Fruit fly (Drosophila melanogaster) whole organism, embryonic: ENCODE results near the gene CG3748.

Experiments
- Ada2b ChIP-seq: fragments of 200-800 bp; sonication (Bioruptor generic); IDR thresholded peaks from 2 replicates; pipeline ENCODE4 v1.3.6; 2022; ENCODE audit warnings: missing biosample characterization, missing genetic modification characterization
- C15 ChIP-seq: fragments of 200-800 bp; sonication (Bioruptor generic); IDR thresholded peaks from 3 replicates; pipeline ENCODE4 v1.3.6; 2022; ENCODE audit warnings: missing biosample characterization, missing genetic modification characterization
- CG13424 ChIP-seq: fragments of 200-800 bp; sonication (Bioruptor generic); optimal IDR thresholded peaks from 2 replicates; lab custom pipeline; 2019; ENCODE audit warnings: missing biosample characterization, mild to moderate bottlenecking, missing genetic modification characterization, moderate library complexity
- CG14965 ChIP-seq: fragments of 200-800 bp; sonication (Bioruptor generic); optimal IDR thresholded peaks from 2 replicates; lab custom pipeline; 2016; ENCODE audit warnings: missing biosample characterization, missing genetic modification characterization, borderline replicate concordance
- CG17612 ChIP-seq: fragments of 200-800 bp; sonication (Bioruptor generic); IDR thresholded peaks from 2 replicates; pipeline ENCODE4 v1.3.6; 2022; ENCODE audit warnings: missing biosample characterization, missing genetic modification characterization
- CG18619 ChIP-seq: fragments of 200-800 bp; sonication (Bioruptor generic); optimal IDR thresholded peaks from 3 replicates; lab custom pipeline; 2017; ENCODE audit warnings: missing biosample characterization, mild to moderate bottlenecking, missing genetic modification characterization
- CG2202 ChIP-seq: fragments of 200-800 bp; sonication (Bioruptor generic); optimal IDR thresholded peaks from 2 replicates; lab custom pipeline; 2018; ENCODE audit warnings: missing biosample characterization, mild to moderate bottlenecking, missing genetic modification characterization
- CG2678 ChIP-seq: fragments of 200-800 bp; sonication (Bioruptor generic); optimal IDR thresholded peaks from 3 replicates; lab custom pipeline; 2019; ENCODE audit warnings: missing biosample characterization, mild to moderate bottlenecking, missing genetic modification characterization, moderate library complexity
- CG2875 ChIP-seq: fragments of 200-800 bp; sonication (Bioruptor generic); optimal IDR thresholded peaks from 2 replicates; lab custom pipeline; 2017; ENCODE audit warnings: missing biosample characterization, mild to moderate bottlenecking, missing genetic modification characterization, missing genetic modification reagents
- CG32767 ChIP-seq: fragments of 200-800 bp; sonication (Bioruptor generic); IDR thresholded peaks from 2 replicates; pipeline ENCODE4 v1.3.6; 2022; ENCODE audit warnings: missing biosample characterization, missing genetic modification characterization
- CG42726 ChIP-seq: fragments of 200-800 bp; sonication (Bioruptor generic); IDR thresholded peaks from 2 replicates; pipeline ENCODE4 v1.3.6; 2022; ENCODE audit warnings: missing biosample characterization, missing genetic modification characterization; ENCODE audit not compliant: partially characterized antibody
- CG4404 ChIP-seq: fragments of 200-800 bp; sonication (Bioruptor generic); IDR thresholded peaks from 2 replicates; pipeline ENCODE4 v1.3.6; 2022; ENCODE audit warnings: missing biosample characterization, missing genetic modification characterization
- CG4820 ChIP-seq: fragments of 200-800 bp; sonication (Bioruptor generic); optimal IDR thresholded peaks from 3 replicates; lab custom pipeline; 2016; ENCODE audit warnings: missing biosample characterization, missing genetic modification characterization
- CG9727 ChIP-seq: fragments of 200-800 bp; sonication (Bioruptor generic); optimal IDR thresholded peaks from 3 replicates; lab custom pipeline; 2017; ENCODE audit warnings: missing biosample characterization, mild to moderate bottlenecking, missing genetic modification characterization
- CG9876 ChIP-seq: fragments of 200-800 bp; sonication (Bioruptor generic); optimal IDR thresholded peaks from 2 replicates; lab custom pipeline; 2016; ENCODE audit warnings: missing biosample characterization, missing genetic modification characterization
- CTCF ChIP-seq: fragments of 200-800 bp; sonication (Bioruptor generic); optimal IDR thresholded peaks from 2 replicates; lab custom pipeline; 2017; ENCODE audit warnings: missing biosample characterization, mild to moderate bottlenecking, missing genetic modification characterization, moderate library complexity
- Chrac-16 ChIP-seq: fragments of 200-800 bp; sonication (Bioruptor generic); optimal IDR thresholded peaks from 3 replicates; lab custom pipeline; 2016; ENCODE audit warnings: missing biosample characterization, missing genetic modification characterization
- Dip2 ChIP-seq: fragments of 200-800 bp; sonication (Bioruptor generic); IDR thresholded peaks from 2 replicates; pipeline ENCODE4 v1.3.6; 2022; ENCODE audit warnings: missing biosample characterization, missing genetic modification characterization
- Doc3 ChIP-seq: fragments of 200-800 bp; sonication (Bioruptor generic); IDR thresholded peaks from 3 replicates; pipeline ENCODE4 v1.3.6; 2022; ENCODE audit warnings: missing biosample characterization, missing genetic modification characterization; ENCODE audit not compliant: partially characterized antibody
- Dp ChIP-seq: fragments of 200-800 bp; sonication (Bioruptor generic); optimal IDR thresholded peaks from 2 replicates; lab custom pipeline; 2018; ENCODE audit warnings: missing biosample characterization, mild to moderate bottlenecking, missing genetic modification characterization, moderate library complexity
- E2f2 ChIP-seq: fragments of 200-800 bp; sonication (Bioruptor generic); IDR thresholded peaks from 2 replicates; pipeline ENCODE4 v1.3.6; 2022; ENCODE audit warnings: missing biosample characterization, missing genetic modification characterization
- Fer2 ChIP-seq: fragments of 200-800 bp; sonication (Bioruptor generic); optimal IDR thresholded peaks from 2 replicates; lab custom pipeline; 2018; ENCODE audit warnings: missing biosample characterization, mild to moderate bottlenecking, missing genetic modification characterization, moderate library complexity
- Gug ChIP-seq: fragments of 200-800 bp; sonication (Bioruptor generic); IDR thresholded peaks from 4 replicates; pipeline ENCODE4 v1.3.6; 2022; ENCODE audit warnings: missing biosample characterization, missing genetic modification characterization
- H2.0 ChIP-seq: fragments of 200-800 bp; sonication (Bioruptor generic); IDR thresholded peaks from 2 replicates; pipeline ENCODE4 v1.3.6; 2022; ENCODE audit warnings: missing biosample characterization, missing genetic modification characterization
- Hmx ChIP-seq: fragments of 200-800 bp; sonication (Bioruptor generic); optimal IDR thresholded peaks from 2 replicates; lab custom pipeline; 2016; ENCODE audit warnings: missing biosample characterization, missing genetic modification characterization
- Hr39 ChIP-seq: fragments of >200 bp; optimal IDR thresholded peaks from 2 replicates; lab custom pipeline; 2017
- Hr51 ChIP-seq, 2 experiments: fragments of 200-800 bp; sonication (Bioruptor generic); optimal IDR thresholded peaks; 2 replicates in 1 of 2; 3 replicates in 1 of 2; lab custom pipeline; 2016 to 2018; ENCODE audit warnings: missing biosample characterization in 2 of 2, missing genetic modification characterization in 2 of 2, mild to moderate bottlenecking in 1 of 2, moderate library complexity in 1 of 2
- Jarid2 ChIP-seq: fragments of 200-800 bp; sonication (Bioruptor generic); optimal IDR thresholded peaks from 3 replicates; lab custom pipeline; 2017; ENCODE audit warnings: mild to moderate bottlenecking, missing biosample characterization, missing genetic modification reagents, missing genetic modification characterization
- Max ChIP-seq: fragments of 200-800 bp; sonication (Bioruptor generic); optimal IDR thresholded peaks from 2 replicates; lab custom pipeline; 2016; ENCODE audit warnings: missing biosample characterization, mild to moderate bottlenecking, missing genetic modification characterization
- NFAT ChIP-seq: fragments of 200-800 bp; sonication (Bioruptor generic); IDR thresholded peaks from 2 replicates; pipeline ENCODE4 v1.3.6; 2022; ENCODE audit warnings: missing biosample characterization, missing genetic modification characterization
- Nf-YB ChIP-seq: fragments of 200-800 bp; sonication (Bioruptor generic); optimal IDR thresholded peaks from 3 replicates; lab custom pipeline; 2019; ENCODE audit warnings: missing biosample characterization, mild to moderate bottlenecking, missing genetic modification characterization, moderate library complexity
- Opbp ChIP-seq: fragments of 200-800 bp; sonication (Bioruptor generic); IDR thresholded peaks from 3 replicates; pipeline ENCODE4 v1.3.6; 2022; ENCODE audit warnings: missing biosample characterization, missing genetic modification characterization; ENCODE audit not compliant: partially characterized antibody
- Taf1 ChIP-seq: fragments of 200-800 bp; sonication (Bioruptor generic); IDR thresholded peaks from 2 replicates; pipeline ENCODE4 v1.3.6; 2022; ENCODE audit warnings: missing biosample characterization, missing genetic modification characterization
- Xrp1 ChIP-seq: fragments of 200-800 bp; sonication (Bioruptor generic); IDR thresholded peaks from 2 replicates; pipeline ENCODE4 v1.3.6; 2022; ENCODE audit warnings: missing biosample characterization, missing genetic modification characterization
- cato ChIP-seq: fragments of 200-800 bp; sonication (Bioruptor generic); optimal IDR thresholded peaks from 2 replicates; lab custom pipeline; 2016; ENCODE audit warnings: missing biosample characterization, missing genetic modification characterization, borderline replicate concordance
- chinmo ChIP-seq: fragments of 200-800 bp; sonication (Bioruptor generic); IDR thresholded peaks from 4 replicates; pipeline ENCODE4 v1.3.6; 2022; ENCODE audit warnings: missing biosample characterization, missing genetic modification characterization; ENCODE audit not compliant: partially characterized antibody
- corto ChIP-seq: fragments of 200-800 bp; sonication (Bioruptor generic); optimal IDR thresholded peaks from 2 replicates; lab custom pipeline; 2016; ENCODE audit warnings: missing biosample characterization, mild to moderate bottlenecking, missing genetic modification characterization, moderate library complexity
- ems ChIP-seq: fragments of 200-800 bp; sonication (Bioruptor generic); optimal IDR thresholded peaks from 3 replicates; lab custom pipeline; 2016; ENCODE audit warnings: missing biosample characterization, missing genetic modification characterization
- esg ChIP-seq: fragments of 200-800 bp; sonication (Bioruptor generic); conservative IDR thresholded peaks from 2 replicates; pipeline ENCODE4 v1.3.6; 2022; ENCODE audit warnings: missing biosample characterization, missing genetic modification characterization
- fru ChIP-seq: fragments of >200 bp; optimal IDR thresholded peaks from 2 replicates; lab custom pipeline; 2017
- fu2 ChIP-seq: fragments of 200-800 bp; sonication (Bioruptor generic); optimal IDR thresholded peaks from 2 replicates; lab custom pipeline; 2016; ENCODE audit warnings: missing biosample characterization, missing genetic modification characterization
- gem ChIP-seq: fragments of 200-800 bp; sonication (Bioruptor generic); optimal IDR thresholded peaks from 2 replicates; lab custom pipeline; 2019; ENCODE audit warnings: missing biosample characterization, mild to moderate bottlenecking, missing genetic modification characterization, moderate library complexity
- gfzf ChIP-seq: fragments of 200-800 bp; sonication (Bioruptor generic); optimal IDR thresholded peaks from 2 replicates; lab custom pipeline; 2016; ENCODE audit warnings: missing biosample characterization, mild to moderate bottlenecking, missing genetic modification characterization, moderate library complexity
- klu ChIP-seq: fragments of 200-800 bp; sonication (Bioruptor generic); IDR thresholded peaks from 2 replicates; pipeline ENCODE4 v1.3.6; 2022; ENCODE audit warnings: missing biosample characterization, missing genetic modification characterization
- lmd ChIP-seq: fragments of 200-800 bp; sonication (Bioruptor generic); IDR thresholded peaks from 2 replicates; pipeline ENCODE4 v1.3.6; 2022; ENCODE audit warnings: missing biosample characterization, missing genetic modification characterization
- lov ChIP-seq, 2 experiments: fragments of 200-800 bp in 1 of 2; fragments of >200 bp in 1 of 2; sonication (Bioruptor generic) in 1 of 2; IDR thresholded peaks in 1 of 2; optimal IDR thresholded peaks in 1 of 2; 2 replicates in 1 of 2; 3 replicates in 1 of 2; pipeline versions ENCODE4 v1.3.6 to Lab custom; 2017 to 2022; ENCODE audit warnings: missing biosample characterization in 1 of 2, missing genetic modification characterization in 1 of 2
- nau ChIP-seq: fragments of 200-800 bp; sonication (Bioruptor generic); optimal IDR thresholded peaks from 3 replicates; lab custom pipeline; 2017; ENCODE audit warnings: missing biosample characterization, mild to moderate bottlenecking, missing genetic modification characterization, missing genetic modification reagents
- nom ChIP-seq: fragments of 200-800 bp; sonication (Bioruptor generic); optimal IDR thresholded peaks from 2 replicates; lab custom pipeline; 2017; ENCODE audit warnings: missing biosample characterization, missing genetic modification characterization, mild to moderate bottlenecking, moderate library complexity, missing genetic modification reagents
- sob ChIP-seq: fragments of 200-800 bp; sonication (Bioruptor generic); IDR thresholded peaks from 2 replicates; pipeline ENCODE4 v1.3.6; 2022; ENCODE audit warnings: missing biosample characterization, missing genetic modification characterization
- wor ChIP-seq: fragments of 200-800 bp; sonication (Bioruptor generic); IDR thresholded peaks from 2 replicates; pipeline ENCODE4 v1.3.6; 2022; ENCODE audit warnings: missing biosample characterization, missing genetic modification characterization

Gene CG3748

dm6 chr2L:9388013-9388605, 45.5 kb downstream of the CG3748 start (continued):
- TF ChIP-seq Chrac-16 (GFP tag; lab: Kevin White, UChicago) (peak; percentile 63), esg (GFP tag; lab: Robert Waterston, UW) (peak; percentile 60; the same call in 1 of the 2 replicates), Opbp (GFP tag; lab: Robert Waterston, UW) (no peak), corto (GFP tag; lab: Kevin White, UChicago) (peak; percentile 75), fru (lab: Kevin White, UChicago) (no peak), gem (peak; percentile 78), CG42726 (GFP tag; lab: Robert Waterston, UW) (no peak), cato (no peak), CG13424 (peak; percentile 9), nom (GFP tag; lab: Kevin White, UChicago) (peak; percentile 84), chinmo (no peak), sob (GFP tag; lab: Robert Waterston, UW) (peak; percentile 72), CG17612 (GFP tag; lab: Robert Waterston, UW) (peak; percentile 30; the same call in 1 of the 2 replicates), CG14965 (GFP tag; lab: Kevin White, UChicago) (no peak), CG32767 (GFP tag; lab: Robert Waterston, UW) (no peak), C15 (GFP tag; lab: Robert Waterston, UW) (peak; percentile 50; the same call in 1 of the 3 replicates), Jarid2 (GFP tag; lab: Kevin White, UChicago) (no peak), Xrp1 (GFP tag; lab: Robert Waterston, UW) (peak; percentile 29; the same call in 1 of the 2 replicates), fu2 (GFP tag; lab: Kevin White, UChicago) (peak; percentile 84), CG9727 (GFP tag; lab: Kevin White, UChicago) (peak; percentile 57), Dp (no peak), Doc3 (GFP tag; lab: Robert Waterston, UW) (no peak), wor (GFP tag; lab: Robert Waterston, UW) (no peak), Ada2b (GFP tag; lab: Robert Waterston, UW) (peak; percentile 75), nau (GFP tag; lab: Kevin White, UChicago) (peak; percentile 29), E2f2 (GFP tag; lab: Robert Waterston, UW) (no peak), Nf-YB (GFP tag; lab: Kevin White, UChicago) (no peak), CG4820 (peak; percentile 22), CG2875 (GFP tag; lab: Kevin White, UChicago) (no peak), Fer2 (tag; lab: Kevin White, UChicago) (no peak), Hr51 (GFP tag; optimal IDR thresholded peaks at IDR 0.05; lab: Kevin White, UChicago) (peak; percentile 53 to 58), CG9876 (peak; percentile 65), Dip2 (GFP tag; lab: Robert Waterston, UW) (no peak), CTCF (GFP tag; lab: Kevin White, UChicago) (no peak), klu (peak; percentile 44; the same call in 1 of the 2 replicates), ems (GFP tag; lab: Kevin White, UChicago) (peak; percentile 59), lmd (peak; percentile 76; the same call in 1 of the 2 replicates), lov (optimal IDR thresholded peaks at IDR 0.05; lab: Kevin White, UChicago) (no peak), lov (GFP tag; IDR thresholded peaks at IDR 0.05; lab: Robert Waterston, UW) (no peak), Taf1 (peak; percentile 38; the same call in 1 of the 2 replicates), Hmx (GFP tag; lab: Kevin White, UChicago) (peak; percentile 44), CG2202 (tag; lab: Kevin White, UChicago) (no peak), CG2678 (tag; lab: Kevin White, UChicago) (peak; percentile 75), Hr39 (lab: Kevin White, UChicago) (no peak), CG18619 (GFP tag; lab: Kevin White, UChicago) (peak; percentile 69), NFAT (GFP tag; lab: Robert Waterston, UW) (peak; percentile 86), Gug (GFP tag; lab: Robert Waterston, UW) (peak; percentile 87; the same call in 3 of the 4 replicates), CG4404 (GFP tag; lab: Robert Waterston, UW) (peak; percentile 57), gfzf (no peak), Max (GFP tag; lab: Kevin White, UChicago) (peak; percentile 40), H2.0 (GFP tag; lab: Robert Waterston, UW) (peak; percentile 68)
